Fruit fly (Drosophila melanogaster) whole organism, embryonic: Measurements from ENCODE around the gene RSG7.

Source experiments
- Ada2b ChIP-seq: fragments of 200-800 bp; sonication (Bioruptor generic); IDR thresholded peaks from 2 replicates; pipeline ENCODE4 v1.3.6; 2022; ENCODE audit warnings: missing biosample characterization, missing genetic modification characterization
- Atf-2 ChIP-seq: fragments of 200-800 bp; sonication (Bioruptor generic); optimal IDR thresholded peaks from 2 replicates; lab custom pipeline; 2016; ENCODE audit warnings: missing biosample characterization, missing genetic modification characterization
- CG10321 ChIP-seq: fragments of 200-800 bp; sonication (Bioruptor generic); IDR thresholded peaks from 2 replicates; pipeline ENCODE4 v1.3.6; 2022; ENCODE audit warnings: missing biosample characterization, missing genetic modification characterization
- CG10366 ChIP-seq: fragments of 200-800 bp; sonication (Bioruptor generic); IDR thresholded peaks from 2 replicates; pipeline ENCODE4 v1.3.6; 2022; ENCODE audit warnings: missing biosample characterization, missing genetic modification characterization
- CG10431 ChIP-seq: fragments of 200-800 bp; sonication (Bioruptor generic); optimal IDR thresholded peaks from 3 replicates; lab custom pipeline; 2018; ENCODE audit warnings: missing biosample characterization, mild to moderate bottlenecking, missing genetic modification characterization
- CG10979 ChIP-seq: fragments of 200-800 bp; sonication (Bioruptor generic); optimal IDR thresholded peaks from 2 replicates; lab custom pipeline; 2018; ENCODE audit warnings: missing biosample characterization, mild to moderate bottlenecking, missing genetic modification characterization, moderate library complexity
- CG11504 ChIP-seq: fragments of 200-800 bp; sonication (Bioruptor generic); optimal IDR thresholded peaks from 3 replicates; lab custom pipeline; 2019; ENCODE audit warnings: missing biosample characterization, mild to moderate bottlenecking, missing genetic modification characterization, moderate library complexity
- CG12659 ChIP-seq: fragments of 200-800 bp; sonication (Bioruptor generic); optimal IDR thresholded peaks from 3 replicates; lab custom pipeline; 2017; ENCODE audit warnings: mild to moderate bottlenecking, missing biosample characterization, missing genetic modification reagents, missing genetic modification characterization
- CG14014 ChIP-seq: fragments of 200-800 bp; sonication (Bioruptor generic); IDR thresholded peaks from 2 replicates; pipeline ENCODE4 v1.3.6; 2022; ENCODE audit warnings: missing biosample characterization, missing genetic modification characterization
- CG15601 ChIP-seq: fragments of 200-800 bp; sonication (Bioruptor generic); optimal IDR thresholded peaks from 3 replicates; lab custom pipeline; 2019; ENCODE audit warnings: missing biosample characterization, mild to moderate bottlenecking, missing genetic modification characterization, moderate library complexity
- CG15696 ChIP-seq: fragments of 200-800 bp; sonication (Bioruptor generic); optimal IDR thresholded peaks from 2 replicates; lab custom pipeline; 2019; ENCODE audit warnings: missing biosample characterization, mild to moderate bottlenecking, missing genetic modification characterization, moderate library complexity
- CG16815 ChIP-seq: fragments of 200-800 bp; sonication (Bioruptor generic); optimal IDR thresholded peaks from 3 replicates; lab custom pipeline; 2017; ENCODE audit warnings: missing biosample characterization, mild to moderate bottlenecking, missing genetic modification characterization
- CG18262 ChIP-seq: fragments of 200-800 bp; optimal IDR thresholded peaks from 3 replicates; lab custom pipeline; 2019; ENCODE audit warnings: missing biosample characterization, mild to moderate bottlenecking, missing genetic modification characterization, moderate library complexity
- CG8944 ChIP-seq: fragments of 200-800 bp; sonication (Bioruptor generic); optimal IDR thresholded peaks from 3 replicates; lab custom pipeline; 2016; ENCODE audit warnings: missing biosample characterization, missing genetic modification characterization
- CTCF ChIP-seq: fragments of 200-800 bp; sonication (Bioruptor generic); optimal IDR thresholded peaks from 2 replicates; lab custom pipeline; 2017; ENCODE audit warnings: missing biosample characterization, mild to moderate bottlenecking, missing genetic modification characterization, moderate library complexity
- Deaf1 ChIP-seq: fragments of 200-800 bp; optimal IDR thresholded peaks from 3 replicates; lab custom pipeline; 2019; ENCODE audit warnings: missing biosample characterization, mild to moderate bottlenecking, missing genetic modification characterization, moderate library complexity
- Dp ChIP-seq: fragments of 200-800 bp; sonication (Bioruptor generic); optimal IDR thresholded peaks from 2 replicates; lab custom pipeline; 2018; ENCODE audit warnings: missing biosample characterization, mild to moderate bottlenecking, missing genetic modification characterization, moderate library complexity
- Gsc ChIP-seq: fragments of 200-800 bp; sonication (Bioruptor generic); IDR thresholded peaks from 2 replicates; pipeline ENCODE4 v1.3.6; 2022; ENCODE audit warnings: missing biosample characterization, missing genetic modification characterization
- Gug ChIP-seq: fragments of 200-800 bp; sonication (Bioruptor generic); IDR thresholded peaks from 4 replicates; pipeline ENCODE4 v1.3.6; 2022; ENCODE audit warnings: missing biosample characterization, missing genetic modification characterization
- H2.0 ChIP-seq: fragments of 200-800 bp; sonication (Bioruptor generic); IDR thresholded peaks from 2 replicates; pipeline ENCODE4 v1.3.6; 2022; ENCODE audit warnings: missing biosample characterization, missing genetic modification characterization
- Hmx ChIP-seq: fragments of 200-800 bp; sonication (Bioruptor generic); optimal IDR thresholded peaks from 2 replicates; lab custom pipeline; 2016; ENCODE audit warnings: missing biosample characterization, missing genetic modification characterization
- Kr ChIP-seq: fragments of 200-800 bp; sonication (Bioruptor generic); optimal IDR thresholded peaks from 2 replicates; lab custom pipeline; 2017; ENCODE audit warnings: missing biosample characterization, mild to moderate bottlenecking, missing genetic modification characterization
- MTF-1 ChIP-seq: fragments of 200-800 bp; sonication (Bioruptor generic); optimal IDR thresholded peaks from 2 replicates; lab custom pipeline; 2018; ENCODE audit warnings: missing biosample characterization, mild to moderate bottlenecking, missing genetic modification characterization, borderline replicate concordance
- Max ChIP-seq: fragments of 200-800 bp; sonication (Bioruptor generic); optimal IDR thresholded peaks from 2 replicates; lab custom pipeline; 2016; ENCODE audit warnings: missing biosample characterization, mild to moderate bottlenecking, missing genetic modification characterization
- Med ChIP-seq: fragments of 200-800 bp; sonication (Bioruptor generic); peaks from one replicate; lab custom pipeline; 2016; ENCODE audit warnings: missing biosample characterization, missing genetic modification characterization, mild to moderate bottlenecking, inconsistent platforms, moderate library complexity
- NC2β ChIP-seq: fragments of 200-800 bp; sonication (Bioruptor generic); optimal IDR thresholded peaks from 2 replicates; lab custom pipeline; 2016; ENCODE audit warnings: missing biosample characterization, missing genetic modification characterization
- Pdp1 ChIP-seq, 2 experiments: fragments of 200-800 bp; sonication (Bioruptor generic); optimal IDR thresholded peaks; 3 replicates each; lab custom pipeline; 2016; ENCODE audit warnings: missing biosample characterization in 2 of 2, missing genetic modification characterization in 2 of 2, mild to moderate bottlenecking in 1 of 2, moderate library complexity in 1 of 2
- Tbp ChIP-seq: fragments of >200 bp; optimal IDR thresholded peaks from 2 replicates; lab custom pipeline; 2018; ENCODE audit warnings: missing biosample characterization, missing genetic modification characterization
- amos ChIP-seq: fragments of 200-800 bp; sonication (Bioruptor generic); IDR thresholded peaks from 2 replicates; pipeline ENCODE4 v1.3.6; 2022; ENCODE audit warnings: missing biosample characterization, missing genetic modification characterization; ENCODE audit not compliant: partially characterized antibody
- cato ChIP-seq: fragments of 200-800 bp; sonication (Bioruptor generic); optimal IDR thresholded peaks from 2 replicates; lab custom pipeline; 2016; ENCODE audit warnings: missing biosample characterization, missing genetic modification characterization, borderline replicate concordance
- cg ChIP-seq: fragments of 200-800 bp; sonication (Bioruptor generic); optimal IDR thresholded peaks from 3 replicates; lab custom pipeline; 2019; ENCODE audit warnings: missing biosample characterization, mild to moderate bottlenecking, missing genetic modification characterization, moderate library complexity
- crol ChIP-seq: fragments of 200-800 bp; sonication (Bioruptor generic); IDR thresholded peaks from 2 replicates; pipeline ENCODE4 v1.3.6; 2022; ENCODE audit warnings: missing biosample characterization, missing genetic modification characterization
- crp ChIP-seq, 2 experiments: fragments of 200-800 bp; sonication (Bioruptor generic); optimal IDR thresholded peaks; 2 replicates in 1 of 2; 3 replicates in 1 of 2; lab custom pipeline; 2017; ENCODE audit warnings: missing biosample characterization in 2 of 2, missing genetic modification characterization in 2 of 2, mild to moderate bottlenecking in 1 of 2, moderate library complexity in 1 of 2
- danr ChIP-seq: fragments of 200-800 bp; sonication (Bioruptor generic); IDR thresholded peaks from 2 replicates; pipeline ENCODE4 v1.3.6; 2022; ENCODE audit warnings: missing biosample characterization, missing genetic modification characterization
- dysf ChIP-seq: fragments of 200-800 bp; sonication (Bioruptor generic); IDR thresholded peaks from 3 replicates; pipeline ENCODE4 v1.3.6; 2022; ENCODE audit warnings: missing biosample characterization, missing genetic modification characterization
- emc ChIP-seq: fragments of 200-800 bp; sonication (Bioruptor generic); optimal IDR thresholded peaks from 2 replicates; lab custom pipeline; 2016; ENCODE audit warnings: missing biosample characterization, missing genetic modification characterization
- eve ChIP-seq, 2 experiments: fragments of >200 bp; optimal IDR thresholded peaks; 2 replicates each; lab custom pipeline; 2017; ENCODE audit warnings: missing biosample characterization in 2 of 2, missing genetic modification characterization in 2 of 2
- eyg ChIP-seq: fragments of 200-800 bp; sonication (Bioruptor generic); optimal IDR thresholded peaks from 3 replicates; lab custom pipeline; 2016; ENCODE audit warnings: missing biosample characterization, missing genetic modification characterization
- gcm ChIP-seq: fragments of 200-800 bp; sonication (Bioruptor generic); optimal IDR thresholded peaks from 2 replicates; lab custom pipeline; 2019; ENCODE audit warnings: missing biosample characterization, mild to moderate bottlenecking, missing genetic modification characterization, moderate library complexity
- gfzf ChIP-seq: fragments of 200-800 bp; sonication (Bioruptor generic); optimal IDR thresholded peaks from 2 replicates; lab custom pipeline; 2016; ENCODE audit warnings: missing biosample characterization, mild to moderate bottlenecking, missing genetic modification characterization, moderate library complexity
- hkb ChIP-seq, 2 experiments: fragments of 200-800 bp in 1 of 2; fragments of >200 bp in 1 of 2; sonication (Bioruptor generic) in 1 of 2; IDR thresholded peaks in 1 of 2; optimal IDR thresholded peaks in 1 of 2; 2 replicates each; pipeline versions ENCODE4 v1.3.6 to Lab custom; 2017 to 2022; ENCODE audit warnings: missing biosample characterization in 1 of 2, missing genetic modification characterization in 1 of 2
- jing ChIP-seq: fragments of 200-800 bp; sonication (Bioruptor generic); optimal IDR thresholded peaks from 2 replicates; lab custom pipeline; 2018; ENCODE audit warnings: missing biosample characterization, mild to moderate bottlenecking, missing genetic modification characterization
- kah ChIP-seq: fragments of 200-800 bp; sonication (Bioruptor generic); optimal IDR thresholded peaks from 2 replicates; lab custom pipeline; 2018; ENCODE audit warnings: missing biosample characterization, mild to moderate bottlenecking, missing genetic modification characterization
- pan ChIP-seq, 4 experiments: fragments of >200 bp in 3 of 4; fragments of 200-800 bp in 1 of 4; sonication (Bioruptor generic) in 1 of 4; optimal IDR thresholded peaks in 3 of 4; IDR thresholded peaks in 1 of 4; 2 replicates each; pipeline versions ENCODE4 v1.3.6 to Lab custom; 2017 to 2022; ENCODE audit warnings: missing biosample characterization in 2 of 4, missing genetic modification characterization in 2 of 4, mixed read lengths in 1 of 4
- ranshi ChIP-seq: fragments of 200-800 bp; sonication (Bioruptor generic); IDR thresholded peaks from 2 replicates; pipeline ENCODE4 v1.3.6; 2022; ENCODE audit warnings: missing biosample characterization, missing genetic modification characterization
- sens ChIP-seq: fragments of 200-800 bp; sonication (Bioruptor generic); peaks from one replicate; lab custom pipeline; 2016; ENCODE audit warnings: missing biosample characterization, missing genetic modification characterization
- sisA ChIP-seq: fragments of 200-800 bp; sonication (Bioruptor generic); IDR thresholded peaks from 2 replicates; pipeline ENCODE4 v1.3.6; 2022; ENCODE audit warnings: missing biosample characterization, missing genetic modification characterization
- tll ChIP-seq, 2 experiments: fragments of 200-800 bp in 1 of 2; fragments of >200 bp in 1 of 2; sonication (Bioruptor generic) in 1 of 2; optimal IDR thresholded peaks; 2 replicates each; lab custom pipeline; 2017 to 2019; ENCODE audit warnings: missing biosample characterization in 2 of 2, missing genetic modification characterization in 2 of 2, mild to moderate bottlenecking in 1 of 2, moderate library complexity in 1 of 2
- wek ChIP-seq: fragments of 200-800 bp; sonication (Bioruptor generic); optimal IDR thresholded peaks from 3 replicates; lab custom pipeline; 2018; ENCODE audit warnings: missing biosample characterization, mild to moderate bottlenecking, missing genetic modification characterization, moderate library complexity

Gene RSG7

dm6 chrX:16848978-16849377 lies 4.7 kb upstream of the RSG7 start (continued):
- no peak for TF ChIP-seq danr
- TF ChIP-seq ranshi (GFP tag; lab: Robert Waterston, UW): peak; percentile 16; the same call in 1 of the 2 replicates
- no peak for TF ChIP-seq eyg (GFP tag; lab: Kevin White, UChicago)
- no peak for TF ChIP-seq hkb (optimal IDR thresholded peaks at IDR 0.05; lab: Kevin White, UChicago)
- TF ChIP-seq hkb (GFP tag; IDR thresholded peaks at IDR 0.05; lab: Robert Waterston, UW): peak; percentile 43; the same call in 1 of the 2 replicates
- no peak for TF ChIP-seq Kr
- TF ChIP-seq Max (GFP tag; lab: Kevin White, UChicago): no peak
- TF ChIP-seq CG12659 (GFP tag; lab: Kevin White, UChicago): no peak
- no peak for TF ChIP-seq jing (GFP tag; lab: Kevin White, UChicago)
- TF ChIP-seq pan (optimal IDR thresholded peaks at IDR 0.05; lab: Kevin White, UChicago): no peak
- peak in 1 of 2 experiments; percentile 8 for TF ChIP-seq pan (GFP tag; optimal IDR thresholded peaks at IDR 0.05 in 1 of 2, IDR thresholded peaks at IDR 0.05 in 1 of 2)

- TF ChIP-seq dysf (GFP tag; lab: Robert Waterston, UW) (no peak), amos (no peak), Med (GFP tag; lab: Kevin White, UChicago) (peak; percentile 59), wek (no peak), crp (GFP tag; optimal IDR thresholded peaks at IDR 0.05; lab: Kevin White, UChicago) (no peak), cg (GFP tag; lab: Kevin White, UChicago) (no peak), emc (no peak), Atf-2 (GFP tag; lab: Kevin White, UChicago) (no peak), Pdp1 (GFP tag; optimal IDR thresholded peaks at IDR 0.05; lab: Kevin White, UChicago) (peak in 1 of 2 experiments; percentile 68), Hmx (no peak), Tbp (GFP tag; lab: Kevin White, UChicago) (no peak), CG15601 (no peak), eve (GFP tag; optimal IDR thresholded peaks at IDR 0.05; lab: Kevin White, UChicago) (no peak), hkb (optimal IDR thresholded peaks at IDR 0.05; lab: Kevin White, UChicago) (no peak), hkb (GFP tag; IDR thresholded peaks at IDR 0.05; lab: Robert Waterston, UW) (no peak), Max (GFP tag; lab: Kevin White, UChicago) (no peak), H2.0 (no peak), Deaf1 (tag; lab: Kevin White, UChicago) (no peak), CG10321 (GFP tag; lab: Robert Waterston, UW) (no peak), CTCF (GFP tag; lab: Kevin White, UChicago) (peak; percentile 91), CG15696 (tag; lab: Kevin White, UChicago) (no peak), CG10979 (tag; lab: Kevin White, UChicago) (peak; percentile 99), kah (GFP tag; lab: Kevin White, UChicago) (no peak), CG11504 (tag; lab: Kevin White, UChicago) (no peak), sens (peak; percentile 21), CG18262 (tag; lab: Kevin White, UChicago) (no peak), CG10431 (no peak), cato (no peak), gcm (no peak), Ada2b (GFP tag; lab: Robert Waterston, UW) (no peak), MTF-1 (GFP tag; lab: Kevin White, UChicago) (no peak)
- TF ChIP-seq, all 482 proteins: peak for 5
Measured at dm6 chrX:16846575-16846974, 2.3 kb upstream of the RSG7 start.

DNA sequence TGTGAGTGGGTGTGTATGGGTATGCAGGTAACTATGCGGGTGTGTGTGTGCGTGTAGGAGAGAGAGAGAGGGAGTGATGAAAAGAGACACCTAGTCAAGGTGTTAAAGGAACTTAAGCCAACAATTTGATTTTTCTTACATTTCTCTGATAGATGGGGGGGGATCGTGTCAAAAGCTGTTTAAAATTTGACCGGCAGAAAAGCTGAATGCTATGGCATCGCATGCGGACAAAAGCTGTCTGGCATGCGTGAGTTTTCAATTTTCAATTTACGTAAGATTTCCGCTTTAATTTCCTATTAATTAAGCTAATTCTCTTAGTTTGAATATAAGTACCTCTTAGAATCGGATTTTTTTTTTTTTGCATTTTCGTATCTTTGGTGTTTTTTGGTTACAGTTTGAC lies 4.3 kb downstream of the RSG7 start:
- TF ChIP-seq CG16815 (GFP tag; lab: Kevin White, UChicago): no peak
- peak; percentile 9 for TF ChIP-seq gfzf (GFP tag; lab: Kevin White, UChicago)
- TF ChIP-seq Gsc: no peak
- TF ChIP-seq tll (GFP tag; optimal IDR thresholded peaks at IDR 0.05; lab: Kevin White, UChicago): no peak
- peak; percentile 41; the same call in 1 of the 2 replicates for TF ChIP-seq crol (GFP tag; lab: Robert Waterston, UW)
- TF ChIP-seq NC2β (GFP tag; lab: Kevin White, UChicago): no peak
- 0 out of 2 replicates have a peak, but pooled peaks have one; percentile 12 for TF ChIP-seq CG14014 (GFP tag; lab: Robert Waterston, UW)
- 0 out of 2 replicates have a peak, but pooled peaks have one; percentile 9 for TF ChIP-seq sisA
- TF ChIP-seq Gug (GFP tag; lab: Robert Waterston, UW): peak; percentile 14; the same call in 1 of the 4 replicates
- peak; percentile 12; the same call in 1 of the 2 replicates for TF ChIP-seq CG10366 (GFP tag; lab: Robert Waterston, UW)
- peak; percentile 18 for TF ChIP-seq CG8944
- TF ChIP-seq sens: peak; percentile 52
- peak; percentile 69 for TF ChIP-seq Dp (GFP tag; lab: Kevin White, UChicago)
